Fruit fly (Drosophila melanogaster): Measurements from ENCODE around the gene Lcch3.

- TF ChIP-seq CG11617 (GFP tag; optimal IDR thresholded peaks at IDR 0.05) (no peak), CG5204 (GFP tag; optimal IDR thresholded peaks at IDR 0.05) (no peak), tj (GFP tag; optimal IDR thresholded peaks at IDR 0.05) (no peak), cnc (optimal IDR thresholded peaks at IDR 0.05) (no peak), Clk (GFP tag; optimal IDR thresholded peaks at IDR 0.05) (no peak), ovo (GFP tag; optimal IDR thresholded peaks at IDR 0.05) (no peak), CG33017 (tag; optimal IDR thresholded peaks at IDR 0.05) (no peak), CG7045 (GFP tag; optimal IDR thresholded peaks at IDR 0.05) (no peak), pad (GFP tag; optimal IDR thresholded peaks at IDR 0.05) (no peak), bab1 (GFP tag; optimal IDR thresholded peaks at IDR 0.05) (no peak), Mnt (GFP tag; optimal IDR thresholded peaks at IDR 0.05) (no peak)
Observed at dm6 chrX:15976568-15976967, 51.7 kb downstream of the Lcch3 start, which contains the start of gene CG42766.

All from whole organism, adult.